Worm (Caenorhabditis elegans): ENCODE measurements around the gene mltn-8.
A peak's percentile ranks its signal among the peaks of the same experiment; 100 is the strongest.

Gene mltn-8

ce11 chrV:349054-349453, 31.0 kb downstream of the mltn-8 start, which contains the start of gene atg-9 (continued):
- TF ChIP-seq dmd-6 (GFP tag; IDR thresholded peaks at IDR 0.05) (peak; percentile 61), ceh-62 (tag; optimal IDR thresholded peaks at IDR 0.05) (no peak), mdl-1 (tag; optimal IDR thresholded peaks at IDR 0.05) (peak; percentile 71 to 96), ceh-28 (tag; optimal IDR thresholded peaks at IDR 0.05) (no peak), sdz-12 (GFP tag; optimal IDR thresholded peaks at IDR 0.05) (no peak), madf-5 (GFP tag; IDR thresholded peaks at IDR 0.05) (no peak), nhr-11 (tag; optimal IDR thresholded peaks at IDR 0.05) (no peak), ceh-20 (GFP tag; IDR thresholded peaks at IDR 0.05) (no peak), cey-2 (tag; optimal IDR thresholded peaks at IDR 0.05; ENCODE audit: borderline replicate concordance, insufficient read depth) (no peak), F44E2.7 (GFP tag; IDR thresholded peaks at IDR 0.05) (no peak), nhr-237 (tag; optimal IDR thresholded peaks at IDR 0.05) (no peak), nhr-42 (GFP tag; IDR thresholded peaks at IDR 0.05) (no peak), spr-3 (GFP tag; optimal IDR thresholded peaks at IDR 0.05) (no peak), skn-1 (tag; optimal IDR thresholded peaks at IDR 0.05) (no peak), lir-3 (tag; optimal IDR thresholded peaks at IDR 0.05) (no peak), nhr-10 (tag; optimal IDR thresholded peaks at IDR 0.05) (no peak), gei-8 (GFP tag; optimal IDR thresholded peaks at IDR 0.05) (no peak), fos-1 (tag; optimal IDR thresholded peaks at IDR 0.05) (no peak), aly-2 (tag; optimal IDR thresholded peaks at IDR 0.05) (no peak), ces-1 (GFP tag; optimal IDR thresholded peaks at IDR 0.05) (no peak), vab-7 (GFP tag; IDR thresholded peaks at IDR 0.05) (peak; percentile 51; the same call in 1 of the 2 replicates), ceh-44 (GFP tag; IDR thresholded peaks at IDR 0.05) (no peak), mes-2 (tag; optimal IDR thresholded peaks at IDR 0.05; ENCODE audit: poor library complexity, severe bottlenecking) (peak; percentile 80), unc-130 (GFP tag; optimal IDR thresholded peaks at IDR 0.05) (no peak), arid-1 (GFP tag; conservative IDR thresholded peaks at IDR 0.05) (peak; percentile 46; the same call in 1 of the 2 replicates), duxl-1 (tag; optimal IDR thresholded peaks at IDR 0.05; ENCODE audit: poor library complexity) (no peak), T26A8.4 (GFP tag; IDR thresholded peaks at IDR 0.05) (peak; percentile 46; the same call in 1 of the 2 replicates), ztf-11 (tag; optimal IDR thresholded peaks at IDR 0.05) (no peak), zag-1 (tag; optimal IDR thresholded peaks at IDR 0.05) (no peak), tra-1 (GFP tag; IDR thresholded peaks at IDR 0.05) (no peak), ama-1 (optimal IDR thresholded peaks at IDR 0.05) (peak; percentile 51), nhr-76 (tag; optimal IDR thresholded peaks at IDR 0.05) (no peak), ZK337.2 (GFP tag; IDR thresholded peaks at IDR 0.05) (no peak), hmg-1.1 (GFP tag; IDR thresholded peaks at IDR 0.05) (peak; percentile 77), egl-43 (GFP tag; IDR thresholded peaks at IDR 0.05) (no peak), ZK546.5 (tag; optimal IDR thresholded peaks at IDR 0.05) (no peak), lim-7 (GFP tag; IDR thresholded peaks at IDR 0.05) (peak; percentile 55; the same call in 1 of the 2 replicates), jun-1 (tag; optimal IDR thresholded peaks at IDR 0.05) (no peak), unc-62 (GFP tag; optimal IDR thresholded peaks at IDR 0.05 in 1 of 2) (no peak), unc-62 (tag; optimal IDR thresholded peaks at IDR 0.05) (no peak), daf-12 (tag; optimal IDR thresholded peaks at IDR 0.05) (no peak), lsy-2 (tag; optimal IDR thresholded peaks at IDR 0.05) (peak in 1 of 2 experiments; percentile 74), tag-97 (GFP tag; IDR thresholded peaks at IDR 0.05) (no peak), F49E8.2 (tag; optimal IDR thresholded peaks at IDR 0.05; ENCODE audit: borderline replicate concordance) (no peak), egl-27 (tag; optimal IDR thresholded peaks at IDR 0.05) (no peak), ceh-82 (tag; optimal IDR thresholded peaks at IDR 0.05) (no peak), dmd-8 (GFP tag; IDR thresholded peaks at IDR 0.05) (no peak), unc-39 (tag; optimal IDR thresholded peaks at IDR 0.05) (no peak), hlh-11 (tag; optimal IDR thresholded peaks at IDR 0.05) (peak; percentile 93), snpc-1.2 (GFP tag; IDR thresholded peaks at IDR 0.05) (no peak), hlh-30 (tag; optimal IDR thresholded peaks at IDR 0.05; ENCODE audit: insufficient read depth) (peak; percentile 99), zfp-3 (GFP tag; conservative IDR thresholded peaks at IDR 0.05) (0 out of 2 replicates have a peak, but pooled peaks have one; percentile 59)
